Fruit fly (Drosophila melanogaster): Measurements from ENCODE around the gene CG3386.

CG3386 gene

DNA sequence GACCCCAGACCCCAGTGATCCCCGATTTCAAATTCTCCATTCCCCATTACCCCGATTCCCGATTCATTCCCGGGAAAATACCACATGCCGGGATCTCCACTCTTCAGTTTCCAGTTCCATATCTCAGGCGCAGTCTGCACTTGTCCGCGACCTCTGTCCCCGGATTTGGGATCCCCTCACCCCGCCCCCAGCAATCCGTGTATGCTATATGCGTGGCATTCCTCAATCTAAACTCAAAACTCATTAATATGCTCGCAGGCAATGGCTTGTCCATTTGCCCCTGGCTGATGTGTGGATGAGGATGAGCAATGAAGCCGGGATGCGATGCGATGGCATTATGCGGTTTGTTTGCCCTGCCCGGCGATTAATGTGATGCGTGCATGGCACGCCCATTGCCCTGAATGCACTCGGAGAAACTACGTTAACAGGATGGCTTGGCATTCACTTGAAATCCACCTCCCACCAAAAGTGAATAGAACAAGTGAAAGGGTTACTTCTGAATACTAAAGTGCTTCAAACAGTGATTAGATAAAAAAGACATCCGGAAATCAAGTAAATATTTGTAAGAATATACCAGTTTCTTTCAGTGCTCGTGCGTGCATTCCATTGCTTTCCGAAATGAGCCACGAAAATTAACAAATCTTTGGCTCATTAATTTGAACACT, 43.4 kb upstream of the CG3386 start:
- TF ChIP-seq Mnt (GFP tag; optimal IDR thresholded peaks at IDR 0.05), result no peak
- TF ChIP-seq CG14711 (tag; optimal IDR thresholded peaks at IDR 0.05), result no peak
- no peak for TF ChIP-seq cic (GFP tag; optimal IDR thresholded peaks at IDR 0.05)
- no peak for TF ChIP-seq kay (GFP tag; ENCODE audit: borderline replicate concordance)
- no peak for TF ChIP-seq CG33017 (tag; optimal IDR thresholded peaks at IDR 0.05)
- no peak for TF ChIP-seq tj (GFP tag; optimal IDR thresholded peaks at IDR 0.05)
- TF ChIP-seq bab1 (GFP tag; optimal IDR thresholded peaks at IDR 0.05), result no peak
- no peak for TF ChIP-seq CG12768 (GFP tag; optimal IDR thresholded peaks at IDR 0.05)
- no peak for TF ChIP-seq Hr96 (GFP tag; optimal IDR thresholded peaks at IDR 0.05)
- TF ChIP-seq pad (GFP tag; optimal IDR thresholded peaks at IDR 0.05), result no peak
- TF ChIP-seq CG7101 (tag; optimal IDR thresholded peaks at IDR 0.05), result no peak
- no peak for TF ChIP-seq ovo (GFP tag; optimal IDR thresholded peaks at IDR 0.05)

DNA sequence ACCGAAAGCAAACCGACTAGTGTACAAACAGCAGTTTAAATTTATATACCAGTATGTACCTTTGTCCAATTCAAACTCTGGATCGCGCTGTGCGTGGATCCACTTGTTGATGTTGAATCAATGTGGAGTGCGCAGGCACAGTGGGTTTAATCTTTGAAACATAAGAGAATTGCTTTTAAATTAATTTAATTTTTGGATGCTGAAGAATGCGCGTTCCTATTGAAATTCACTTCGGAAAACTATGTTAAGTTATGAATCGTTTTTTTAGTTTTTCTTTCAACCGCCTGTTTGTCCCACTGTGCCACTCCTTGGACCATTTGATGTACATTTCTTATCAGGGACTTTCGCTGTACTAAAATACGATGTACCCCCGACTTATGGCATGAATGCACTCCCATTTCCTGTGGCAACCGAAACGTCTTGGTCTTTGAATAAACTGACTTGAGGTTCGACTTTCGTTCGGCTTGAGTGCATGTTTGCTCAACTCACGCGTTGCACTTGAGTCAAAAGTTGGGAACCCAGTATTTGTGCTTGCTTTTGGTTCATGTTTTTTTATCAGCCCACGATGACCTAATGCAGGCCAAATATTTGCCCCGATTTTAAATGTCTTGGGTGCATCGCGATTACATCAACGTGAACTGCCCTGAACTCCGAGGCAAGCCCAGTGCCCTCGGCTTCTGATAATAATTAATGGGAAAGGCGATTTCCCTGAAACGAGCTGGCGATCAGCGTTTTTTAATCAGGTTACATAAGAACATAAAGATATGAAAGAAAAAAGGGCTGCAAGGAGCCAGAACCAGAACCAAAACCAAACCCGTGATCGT, 42.5 kb upstream of the CG3386 start:
- TF ChIP-seq Hr96 (GFP tag; optimal IDR thresholded peaks at IDR 0.05) (peak; percentile 16), pad (GFP tag; optimal IDR thresholded peaks at IDR 0.05) (no peak), bab1 (GFP tag; optimal IDR thresholded peaks at IDR 0.05) (peak; percentile 38), CG11617 (GFP tag; optimal IDR thresholded peaks at IDR 0.05) (peak; percentile 12), CG12768 (GFP tag; optimal IDR thresholded peaks at IDR 0.05) (no peak), toe (GFP tag; optimal IDR thresholded peaks at IDR 0.05) (no peak), Clk (GFP tag; optimal IDR thresholded peaks at IDR 0.05) (no peak), CG7101 (tag; optimal IDR thresholded peaks at IDR 0.05) (peak; percentile 61), Mnt (GFP tag; optimal IDR thresholded peaks at IDR 0.05) (no peak), kay (GFP tag; ENCODE audit: borderline replicate concordance) (no peak), CG7045 (GFP tag; optimal IDR thresholded peaks at IDR 0.05) (no peak), tj (GFP tag; optimal IDR thresholded peaks at IDR 0.05) (no peak), cic (GFP tag; optimal IDR thresholded peaks at IDR 0.05) (no peak), CG5204 (GFP tag; optimal IDR thresholded peaks at IDR 0.05) (no peak), CG33017 (tag; optimal IDR thresholded peaks at IDR 0.05) (no peak), CG1620 (GFP tag; optimal IDR thresholded peaks at IDR 0.05) (no peak), ovo (GFP tag; optimal IDR thresholded peaks at IDR 0.05) (no peak), cnc (optimal IDR thresholded peaks at IDR 0.05) (no peak), CG14711 (tag; optimal IDR thresholded peaks at IDR 0.05) (peak; percentile 42), Crg-1 (GFP tag; optimal IDR thresholded peaks at IDR 0.05) (no peak)

DNA sequence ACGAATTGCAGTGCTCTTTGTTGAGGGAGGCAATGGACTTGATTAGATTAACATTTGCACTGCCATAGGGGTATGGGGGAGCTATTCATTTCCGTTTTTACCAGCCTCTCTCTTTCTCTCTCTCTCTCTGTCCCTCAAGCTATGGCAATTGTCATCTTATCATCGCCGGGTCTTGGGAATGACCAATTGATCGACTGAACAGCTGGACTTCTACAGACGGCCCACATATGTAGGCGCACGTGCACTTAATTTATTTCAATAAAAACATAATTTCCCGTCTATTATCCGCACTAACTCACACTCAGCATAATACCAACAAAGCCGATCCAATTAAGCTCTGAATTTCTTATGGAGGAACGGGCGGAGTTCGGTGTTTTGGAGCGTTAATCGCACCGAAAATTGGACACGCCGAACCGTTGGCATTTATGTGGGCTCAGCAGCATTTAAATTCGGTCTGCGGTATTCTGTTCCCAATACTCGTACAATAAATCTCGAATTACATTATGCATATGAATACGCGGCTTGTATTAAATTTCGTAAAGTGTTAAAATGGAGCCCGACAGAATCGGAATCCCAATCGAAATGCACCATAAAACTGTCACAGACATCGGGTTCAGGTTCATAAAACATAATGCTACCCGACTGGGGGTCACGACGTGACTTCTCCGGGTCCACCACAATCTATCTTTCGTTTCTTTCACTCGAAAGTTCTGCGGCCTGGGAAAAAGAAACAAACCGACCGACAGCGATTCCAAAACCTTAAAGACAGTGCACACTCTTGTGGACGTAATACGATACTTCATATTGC, 41.6 kb upstream of the CG3386 start:
- TF ChIP-seq cnc (optimal IDR thresholded peaks at IDR 0.05) (no peak), tj (GFP tag; optimal IDR thresholded peaks at IDR 0.05) (peak; percentile 94), ovo (GFP tag; optimal IDR thresholded peaks at IDR 0.05) (no peak), kay (GFP tag; ENCODE audit: borderline replicate concordance) (no peak), CG11617 (GFP tag; optimal IDR thresholded peaks at IDR 0.05) (no peak), pad (GFP tag; optimal IDR thresholded peaks at IDR 0.05) (no peak)

DNA sequence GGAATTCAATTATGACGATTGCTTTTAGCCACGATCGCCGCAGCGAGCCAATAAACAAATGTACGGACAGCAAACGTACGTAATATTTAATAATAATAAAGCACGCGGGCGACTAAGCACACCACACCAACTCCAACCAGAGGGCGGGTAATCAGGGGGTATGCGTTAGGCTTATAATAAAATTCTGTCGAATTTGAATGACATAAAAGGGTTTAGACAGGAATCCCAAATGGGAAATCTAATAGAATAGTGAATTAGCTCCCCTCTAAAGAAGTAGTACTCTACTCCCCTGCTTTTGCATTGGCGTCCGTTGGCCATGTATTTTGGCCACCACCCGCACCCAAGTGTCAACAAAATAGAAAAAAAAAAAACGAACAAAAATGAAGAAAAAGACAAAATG, 40.1 kb upstream of the CG3386 start:
- TF ChIP-seq CG11617 (GFP tag; optimal IDR thresholded peaks at IDR 0.05) (no peak), CG1620 (GFP tag; optimal IDR thresholded peaks at IDR 0.05) (no peak), cic (GFP tag; optimal IDR thresholded peaks at IDR 0.05) (no peak), cnc (optimal IDR thresholded peaks at IDR 0.05) (no peak), Hr96 (GFP tag; optimal IDR thresholded peaks at IDR 0.05) (no peak), Clk (GFP tag; optimal IDR thresholded peaks at IDR 0.05) (no peak), pad (GFP tag; optimal IDR thresholded peaks at IDR 0.05) (no peak), tj (GFP tag; optimal IDR thresholded peaks at IDR 0.05) (no peak), CG5204 (GFP tag; optimal IDR thresholded peaks at IDR 0.05) (no peak), CG33017 (tag; optimal IDR thresholded peaks at IDR 0.05) (no peak), ovo (GFP tag; optimal IDR thresholded peaks at IDR 0.05) (no peak), CG12768 (GFP tag; optimal IDR thresholded peaks at IDR 0.05) (no peak), CG7101 (tag; optimal IDR thresholded peaks at IDR 0.05) (no peak), CG14711 (tag; optimal IDR thresholded peaks at IDR 0.05) (no peak), kay (GFP tag; ENCODE audit: borderline replicate concordance) (no peak)

DNA sequence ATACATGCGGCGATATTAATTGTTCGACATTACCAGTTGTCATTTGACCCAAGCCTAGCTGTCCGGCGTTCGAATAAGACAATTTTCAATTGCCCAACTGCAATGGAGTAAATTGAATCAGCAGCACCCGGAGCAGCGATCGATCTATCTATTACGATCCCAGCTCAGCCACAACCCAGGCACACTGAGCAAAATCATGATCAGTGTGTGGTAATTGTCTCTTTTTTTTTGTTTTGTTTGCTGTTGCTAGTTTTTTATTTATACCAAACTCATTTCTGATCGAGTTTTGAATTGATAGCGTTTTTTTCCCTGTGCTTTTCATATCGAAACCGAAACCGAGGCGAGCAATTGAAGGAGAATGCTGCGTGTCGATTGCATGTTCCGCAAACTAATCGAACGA, 39.6 kb upstream of the CG3386 start:
- no peak for TF ChIP-seq pad (GFP tag; optimal IDR thresholded peaks at IDR 0.05)
- no peak for TF ChIP-seq Hr96 (GFP tag; optimal IDR thresholded peaks at IDR 0.05)
- TF ChIP-seq ovo (GFP tag; optimal IDR thresholded peaks at IDR 0.05), result no peak
- no peak for TF ChIP-seq CG12768 (GFP tag; optimal IDR thresholded peaks at IDR 0.05)
- no peak for TF ChIP-seq toe (GFP tag; optimal IDR thresholded peaks at IDR 0.05)
- TF ChIP-seq cnc (optimal IDR thresholded peaks at IDR 0.05), result no peak
- no peak for TF ChIP-seq CG7045 (GFP tag; optimal IDR thresholded peaks at IDR 0.05)
- no peak for TF ChIP-seq Clk (GFP tag; optimal IDR thresholded peaks at IDR 0.05)

DNA sequence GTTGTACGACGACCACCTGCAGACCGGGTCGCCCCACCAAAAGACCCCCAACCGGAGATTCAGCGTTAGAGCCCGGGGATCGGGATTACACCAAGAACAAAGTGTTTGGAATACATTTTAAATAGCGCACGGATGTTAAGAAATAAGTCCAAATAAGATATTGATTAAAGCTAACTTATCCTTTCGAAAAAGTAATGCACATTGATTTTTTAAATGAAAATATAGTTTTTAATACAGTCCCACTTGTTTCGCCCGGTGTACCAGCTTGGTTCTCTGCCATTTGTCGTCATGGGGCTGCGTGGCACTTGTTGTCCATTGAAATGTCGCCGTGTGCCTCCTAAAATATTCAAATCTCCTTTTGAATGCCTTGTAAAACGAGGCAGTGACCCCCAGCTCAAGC, 38.8 kb upstream of the CG3386 start:
- TF ChIP-seq kay (GFP tag; ENCODE audit: borderline replicate concordance) (no peak), cnc (optimal IDR thresholded peaks at IDR 0.05) (no peak), CG12768 (GFP tag; optimal IDR thresholded peaks at IDR 0.05) (no peak), Clk (GFP tag; optimal IDR thresholded peaks at IDR 0.05) (no peak), CG5204 (GFP tag; optimal IDR thresholded peaks at IDR 0.05) (no peak), CG33017 (tag; optimal IDR thresholded peaks at IDR 0.05) (no peak), CG7045 (GFP tag; optimal IDR thresholded peaks at IDR 0.05) (no peak), CG7101 (tag; optimal IDR thresholded peaks at IDR 0.05) (no peak), cic (GFP tag; optimal IDR thresholded peaks at IDR 0.05) (no peak), CG1620 (GFP tag; optimal IDR thresholded peaks at IDR 0.05) (no peak), pad (GFP tag; optimal IDR thresholded peaks at IDR 0.05) (no peak), CG11617 (GFP tag; optimal IDR thresholded peaks at IDR 0.05) (no peak), bab1 (GFP tag; optimal IDR thresholded peaks at IDR 0.05) (no peak), ovo (GFP tag; optimal IDR thresholded peaks at IDR 0.05) (no peak), toe (GFP tag; optimal IDR thresholded peaks at IDR 0.05) (no peak), Hr96 (GFP tag; optimal IDR thresholded peaks at IDR 0.05) (no peak), Crg-1 (GFP tag; optimal IDR thresholded peaks at IDR 0.05) (no peak), Mnt (GFP tag; optimal IDR thresholded peaks at IDR 0.05) (no peak)

Data from whole organism, adult.